Fruit fly (Drosophila melanogaster) S2 (cell line): ENCODE measurements around the gene Trm7-34.

ENCODE experiments used
- CG8478 ChIP-seq: fragments of >200 bp; optimal IDR thresholded peaks from 2 replicates; lab custom pipeline; 2018
- CTCF ChIP-seq, 2 experiments: fragments of >200 bp; optimal IDR thresholded peaks; 2 replicates each; lab custom pipeline; 2018

DNA sequence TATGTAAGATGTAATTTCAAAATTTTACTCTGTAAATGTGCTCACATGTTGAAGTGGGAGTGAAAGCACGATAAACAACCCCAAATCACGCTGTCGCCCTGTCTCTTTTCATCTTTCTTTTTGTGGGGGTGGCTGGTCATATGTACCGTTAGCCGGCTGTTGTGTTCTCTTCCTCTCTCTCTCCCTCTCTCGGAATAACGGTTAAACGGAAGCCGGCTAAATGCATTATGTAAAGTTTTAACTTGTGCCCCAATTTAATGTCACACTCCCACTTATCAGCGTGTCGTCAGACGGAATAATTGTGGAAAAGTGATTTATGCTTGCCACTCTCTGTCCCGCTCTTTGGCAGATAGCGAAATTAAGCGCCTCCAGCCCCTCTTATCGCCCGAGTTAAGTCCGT lies 7.7 kb upstream of the Trm7-34 start:
- TF ChIP-seq CTCF (optimal IDR thresholded peaks at IDR 0.05; lab: Kevin White, UChicago) (no peak), CG8478 (lab: Kevin White, UChicago) (no peak)
